Worm (Caenorhabditis elegans) whole organism, L1 larva: ENCODE data around the gene sir-2.2.

Experiments used
- C04F5.9 ChIP-seq: sonication (generic microtip); optimal IDR thresholded peaks from 2 replicates; lab custom pipeline; 2016; ENCODE audit warnings: missing genetic modification characterization, missing compliant biosample characterization
- Y116A8C.19 ChIP-seq: sonication (generic microtip); optimal IDR thresholded peaks from 2 replicates; lab custom pipeline; 2016; ENCODE audit warnings: missing compliant biosample characterization, missing genetic modification characterization, borderline replicate concordance
- aha-1 ChIP-seq: fragments of 150-350 bp; optimal IDR thresholded peaks from 2 replicates; lab custom pipeline; 2014; ENCODE audit warnings: missing biosample characterization, missing genetic modification characterization
- ama-1 ChIP-seq: fragments of 150-350 bp; optimal IDR thresholded peaks from 2 replicates; lab custom pipeline; 2014
- ceh-63 ChIP-seq: fragments of 200-800 bp; sonication (Bioruptor generic); optimal IDR thresholded peaks from 2 replicates; lab custom pipeline; 2018; ENCODE audit warnings: mild to moderate bottlenecking, missing genetic modification characterization, missing compliant biosample characterization
- ceh-90 ChIP-seq: sonication (generic microtip); optimal IDR thresholded peaks from 2 replicates; lab custom pipeline; 2016; ENCODE audit warnings: missing genetic modification characterization, missing compliant biosample characterization
- dpl-1 ChIP-seq, 3 experiments: fragments of 150-350 bp in 2 of 3; sonication (generic microtip) in 1 of 3; optimal IDR thresholded peaks; 2 replicates each; lab custom pipeline; 2014 to 2017; ENCODE audit warnings: missing biosample characterization in 3 of 3, missing genetic modification characterization in 3 of 3, missing genetic modification reagents in 3 of 3
- efl-1 ChIP-seq, 4 experiments: fragments of 150-350 bp; optimal IDR thresholded peaks in 3 of 4; peaks in 1 of 4; 1 replicate in 1 of 4; 2 replicates in 3 of 4; lab custom pipeline; 2014; ENCODE audit warnings: missing biosample characterization in 2 of 4, missing genetic modification characterization in 2 of 4, missing genetic modification reagents in 2 of 4
- egl-13 ChIP-seq: sonication (generic microtip); optimal IDR thresholded peaks from 2 replicates; lab custom pipeline; 2016; ENCODE audit warnings: missing genotype, missing genetic modification reagents, missing genetic modification characterization, missing compliant biosample characterization
- egl-27 ChIP-seq, 2 experiments: fragments of 150-350 bp in 1 of 2; sonication (generic microtip); optimal IDR thresholded peaks; 3 replicates each; lab custom pipeline; 2017 to 2018; ENCODE audit warnings: missing biosample characterization in 2 of 2, missing genetic modification characterization in 2 of 2, missing genetic modification reagents in 2 of 2
- elt-2 ChIP-seq: sonication (generic microtip); optimal IDR thresholded peaks from 2 replicates; lab custom pipeline; 2016; ENCODE audit warnings: missing genetic modification characterization, mild to moderate bottlenecking, inconsistent platforms, missing compliant biosample characterization, missing genetic modification reagents
- fkh-10 ChIP-seq: sonication (generic microtip); optimal IDR thresholded peaks from 2 replicates; lab custom pipeline; 2017; ENCODE audit warnings: missing biosample characterization, missing genetic modification reagents, missing genetic modification characterization
- fkh-4 ChIP-seq: sonication (generic microtip); optimal IDR thresholded peaks from 2 replicates; lab custom pipeline; 2016; ENCODE audit warnings: missing compliant biosample characterization, missing genetic modification characterization, borderline replicate concordance
- fos-1 ChIP-seq: fragments of 150-350 bp; optimal IDR thresholded peaks from 2 replicates; lab custom pipeline; 2014; ENCODE audit warnings: missing biosample characterization, missing genetic modification characterization
- hlh-4 ChIP-seq: sonication (generic microtip); optimal IDR thresholded peaks from 2 replicates; lab custom pipeline; 2016; ENCODE audit warnings: mild to moderate bottlenecking, missing genetic modification characterization, missing compliant biosample characterization
- isw-1 ChIP-seq: fragments of 200-800 bp; sonication (Bioruptor generic); IDR thresholded peaks from 2 replicates; pipeline ENCODE4 v1.3.6; 2022; ENCODE audit warnings: missing genetic modification characterization, missing compliant biosample characterization
- jun-1 ChIP-seq: fragments of 150-350 bp; optimal IDR thresholded peaks from 2 replicates; lab custom pipeline; 2014; ENCODE audit warnings: missing biosample characterization, missing genetic modification reagents, missing genetic modification characterization
- lin-14 ChIP-seq: fragments of 200-800 bp; sonication (Bioruptor generic); optimal IDR thresholded peaks from 2 replicates; lab custom pipeline; 2018; ENCODE audit warnings: mild to moderate bottlenecking, missing genetic modification characterization, moderate library complexity, missing compliant biosample characterization
- lin-39 ChIP-seq: fragments of 150-350 bp; optimal IDR thresholded peaks from 2 replicates; lab custom pipeline; 2014; ENCODE audit warnings: missing biosample characterization, missing genetic modification reagents, missing genetic modification characterization
- lir-3 ChIP-seq: sonication (generic microtip); optimal IDR thresholded peaks from 2 replicates; lab custom pipeline; 2016; ENCODE audit warnings: mild to moderate bottlenecking, missing genetic modification characterization, moderate library complexity, missing compliant biosample characterization; ENCODE audit not compliant: poor library complexity
- lsy-2 ChIP-seq, 2 experiments: fragments of 150-350 bp; optimal IDR thresholded peaks; 2 replicates each; lab custom pipeline; 2014; ENCODE audit warnings: missing biosample characterization in 2 of 2, missing genetic modification characterization in 2 of 2
- nhr-76 ChIP-seq: sonication (generic microtip); optimal IDR thresholded peaks from 2 replicates; lab custom pipeline; 2017; ENCODE audit warnings: missing biosample characterization, missing genetic modification characterization
- nhr-77 ChIP-seq: fragments of 150-350 bp; optimal IDR thresholded peaks from 2 replicates; lab custom pipeline; 2014; ENCODE audit warnings: missing biosample characterization, missing genetic modification characterization
- rnt-1 ChIP-seq: sonication (generic microtip); optimal IDR thresholded peaks from 2 replicates; lab custom pipeline; 2016; ENCODE audit warnings: mild to moderate bottlenecking, missing genetic modification characterization, moderate library complexity, missing compliant biosample characterization
- skn-1 ChIP-seq: fragments of 150-350 bp; optimal IDR thresholded peaks from 2 replicates; lab custom pipeline; 2014; ENCODE audit warnings: missing biosample characterization, missing genetic modification characterization
- snu-23 ChIP-seq: sonication (generic microtip); optimal IDR thresholded peaks from 2 replicates; lab custom pipeline; 2016; ENCODE audit warnings: missing genetic modification characterization, missing compliant biosample characterization
- sox-4 ChIP-seq: sonication (generic microtip); optimal IDR thresholded peaks from 2 replicates; lab custom pipeline; 2016; ENCODE audit warnings: missing genetic modification characterization, missing compliant biosample characterization
- tbx-2 ChIP-seq: sonication (generic microtip); optimal IDR thresholded peaks from 2 replicates; lab custom pipeline; 2016; ENCODE audit warnings: missing genetic modification characterization, missing compliant biosample characterization
- unc-30 ChIP-seq: sonication (generic microtip); optimal IDR thresholded peaks from 2 replicates; lab custom pipeline; 2017; ENCODE audit warnings: missing biosample characterization, missing genetic modification characterization
- unc-98 ChIP-seq: fragments of 200-800 bp; sonication (Bioruptor generic); IDR thresholded peaks from 2 replicates; pipeline ENCODE4 v1.3.6; 2022; ENCODE audit warnings: missing genetic modification characterization, missing compliant biosample characterization
- vab-15 ChIP-seq: sonication (generic microtip); optimal IDR thresholded peaks from 2 replicates; lab custom pipeline; 2017; ENCODE audit warnings: missing genotype, mild to moderate bottlenecking, missing genetic modification characterization, missing compliant biosample characterization
- xbp-1 ChIP-seq: sonication (generic microtip); optimal IDR thresholded peaks from 2 replicates; lab custom pipeline; 2016; ENCODE audit warnings: missing genetic modification characterization, missing compliant biosample characterization
- zag-1 ChIP-seq: fragments of 150-350 bp; optimal IDR thresholded peaks from 2 replicates; lab custom pipeline; 2014; ENCODE audit warnings: missing biosample characterization, missing genetic modification characterization
- zip-4 ChIP-seq: fragments of 200-800 bp; sonication (Bioruptor generic); optimal IDR thresholded peaks from 2 replicates; lab custom pipeline; 2018; ENCODE audit warnings: mild to moderate bottlenecking, missing genetic modification characterization, moderate library complexity, missing compliant biosample characterization

sir-2.2 gene

ce11 chrX:13349230-13350122, 21.6 kb downstream of the sir-2.2 start (continued):
- TF ChIP-seq aha-1 (no peak), fkh-4 (tag; lab: Kevin White, UChicago) (no peak), fkh-10 (no peak), egl-13 (tag; lab: Kevin White, UChicago) (no peak), zag-1 (tag; lab: Kevin White, UChicago) (no peak), unc-98 (GFP tag; lab: Robert Waterston, UW) (no peak), skn-1 (tag; lab: Kevin White, UChicago) (peak; percentile 3), lir-3 (tag; lab: Kevin White, UChicago) (no peak), xbp-1 (tag; lab: Kevin White, UChicago) (no peak), tbx-2 (tag; lab: Kevin White, UChicago) (peak; percentile 56), dpl-1 (GFP tag; optimal IDR thresholded peaks at IDR 0.05; lab: Kevin White, UChicago) (no peak), ama-1 (lab: Kevin White, UChicago) (peak; percentile 85), Y116A8C.19 (tag; lab: Kevin White, UChicago) (no peak), nhr-76 (tag; lab: Kevin White, UChicago) (no peak), unc-30 (tag; lab: Kevin White, UChicago) (no peak), lsy-2 (tag; optimal IDR thresholded peaks at IDR 0.05; lab: Kevin White, UChicago) (peak; percentile 39 to 43), ceh-90 (tag; lab: Kevin White, UChicago) (no peak), vab-15 (tag; lab: Kevin White, UChicago) (no peak), C04F5.9 (tag; lab: Kevin White, UChicago) (no peak), elt-2 (tag; lab: Kevin White, UChicago) (peak; percentile 31), sox-4 (tag; lab: Kevin White, UChicago) (no peak), ceh-63 (GFP tag; lab: Kevin White, UChicago) (no peak), lin-39 (tag; lab: Kevin White, UChicago) (no peak), nhr-77 (tag; lab: Kevin White, UChicago) (no peak), egl-27 (tag; optimal IDR thresholded peaks at IDR 0.05; lab: Kevin White, UChicago) (no peak), zip-4 (no peak), lin-14 (peak; percentile 18), hlh-4 (tag; lab: Kevin White, UChicago) (no peak), rnt-1 (tag; lab: Kevin White, UChicago) (peak; percentile 41), fos-1 (tag; lab: Kevin White, UChicago) (no peak), isw-1 (no peak), jun-1 (no peak), snu-23 (GFP tag; lab: Kevin White, UChicago) (peak; percentile 55)

ce11 chrX:13350123-13350798, 22.4 kb downstream of the sir-2.2 start:
- TF ChIP-seq efl-1 (optimal IDR thresholded peaks at IDR 0.05; lab: Kevin White, UChicago) (no peak), efl-1 (GFP tag; optimal IDR thresholded peaks at IDR 0.05 in 1 of 2; lab: Kevin White, UChicago) (peak in 1 of 2 experiments; percentile 67), ceh-90 (tag; lab: Kevin White, UChicago) (no peak)
- TF ChIP-seq, all 84 proteins: peak for 1
